Worm (Caenorhabditis elegans) whole organism, L1 larva: Measurements from ENCODE around the gene ptr-8.

Experiments used
- ceh-90 ChIP-seq: sonication (generic microtip); optimal IDR thresholded peaks from 2 replicates; lab custom pipeline; 2016; ENCODE audit warnings: missing genetic modification characterization, missing compliant biosample characterization
- dpl-1 ChIP-seq, 3 experiments: fragments of 150-350 bp in 2 of 3; sonication (generic microtip) in 1 of 3; optimal IDR thresholded peaks; 2 replicates each; lab custom pipeline; 2014 to 2017; ENCODE audit warnings: missing biosample characterization in 3 of 3, missing genetic modification characterization in 3 of 3, missing genetic modification reagents in 3 of 3
- lsy-2 ChIP-seq, 2 experiments: fragments of 150-350 bp; optimal IDR thresholded peaks; 2 replicates each; lab custom pipeline; 2014; ENCODE audit warnings: missing biosample characterization in 2 of 2, missing genetic modification characterization in 2 of 2
- nhr-237 ChIP-seq: fragments of 150-350 bp; optimal IDR thresholded peaks from 2 replicates; lab custom pipeline; 2014; ENCODE audit warnings: missing biosample characterization, missing genetic modification characterization

- no peak for TF ChIP-seq lsy-2 (tag; optimal IDR thresholded peaks at IDR 0.05; lab: Kevin White, UChicago)
- TF ChIP-seq dpl-1 (GFP tag; optimal IDR thresholded peaks at IDR 0.05; lab: Kevin White, UChicago) = no peak
- TF ChIP-seq nhr-237 = no peak
- TF ChIP-seq ceh-90 (tag; lab: Kevin White, UChicago) = no peak
Observed at ce11 chrII:10885250-10885649, 3.8 kb upstream of the ptr-8 start.
